Worm (Caenorhabditis elegans) whole organism, late embryonic: ENCODE data around the gene Y66A7A.9.

Experiments
- ceh-22 ChIP-seq: sonication (generic microtip); optimal IDR thresholded peaks from 2 replicates; lab custom pipeline; 2017; ENCODE audit warnings: missing biosample characterization, missing genetic modification characterization
- dve-1 ChIP-seq: sonication (generic microtip); optimal IDR thresholded peaks from 2 replicates; lab custom pipeline; 2017; ENCODE audit warnings: antibody characterized with exemption, mild to moderate bottlenecking, missing genetic modification characterization, missing compliant biosample characterization
- elt-2 ChIP-seq: sonication (generic microtip); optimal IDR thresholded peaks from 2 replicates; lab custom pipeline; 2016; ENCODE audit warnings: missing genetic modification reagents, missing genetic modification characterization, missing compliant biosample characterization
- fkh-10 ChIP-seq: fragments of 150-350 bp; optimal IDR thresholded peaks from 2 replicates; lab custom pipeline; 2014; ENCODE audit warnings: missing biosample characterization, missing genetic modification reagents, missing genetic modification characterization
- lim-6 ChIP-seq: sonication (generic microtip); optimal IDR thresholded peaks from 2 replicates; lab custom pipeline; 2016; ENCODE audit warnings: missing genetic modification characterization, missing compliant biosample characterization
- nfya-1 ChIP-seq: sonication (generic microtip); optimal IDR thresholded peaks from 2 replicates; lab custom pipeline; 2017; ENCODE audit warnings: missing genetic modification characterization, mild to moderate bottlenecking, missing compliant biosample characterization, antibody characterized with exemption, moderate library complexity
- ref-2 ChIP-seq: sonication (generic microtip); optimal IDR thresholded peaks from 2 replicates; lab custom pipeline; 2016; ENCODE audit warnings: missing genetic modification characterization, missing compliant biosample characterization
- rnt-1 ChIP-seq: sonication (generic microtip); optimal IDR thresholded peaks from 2 replicates; lab custom pipeline; 2016; ENCODE audit warnings: missing genetic modification characterization, missing compliant biosample characterization
- unc-86 ChIP-seq: sonication (generic microtip); optimal IDR thresholded peaks from 2 replicates; lab custom pipeline; 2016; ENCODE audit warnings: missing genetic modification characterization, missing compliant biosample characterization
- ztf-16 ChIP-seq: sonication (generic microtip); optimal IDR thresholded peaks from 2 replicates; lab custom pipeline; 2017; ENCODE audit warnings: missing genetic modification characterization, missing compliant biosample characterization

DNA sequence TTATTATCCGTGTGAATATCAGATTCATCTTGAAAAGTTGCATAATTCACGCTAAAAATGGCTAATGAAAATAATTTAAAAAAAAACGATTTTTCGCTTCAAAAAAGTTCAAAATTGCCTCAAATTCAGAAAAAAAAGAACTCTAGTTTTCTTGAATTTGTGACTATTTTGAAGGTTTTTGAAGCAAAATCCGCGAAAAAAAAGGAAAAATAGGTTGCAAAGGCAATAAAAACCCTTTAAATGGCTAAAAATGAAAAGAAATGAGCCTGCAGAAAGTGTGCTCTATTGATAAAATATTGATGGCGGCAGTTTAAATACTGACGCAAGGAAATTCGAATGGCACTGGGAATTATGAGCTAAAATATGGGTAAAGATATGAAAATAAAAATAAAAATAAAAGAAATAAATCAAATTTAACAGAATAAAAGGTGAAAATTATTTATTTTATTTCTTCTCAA lies 31.8 kb downstream of the Y66A7A.9 start, which contains the start of gene Y66D12A.7:
- no peak for TF ChIP-seq unc-86 (tag; lab: Kevin White, UChicago)
- TF ChIP-seq dve-1 = no peak
- TF ChIP-seq lim-6 (tag; lab: Kevin White, UChicago) = no peak
- no peak for TF ChIP-seq fkh-10 (GFP tag; lab: Kevin White, UChicago)
- no peak for TF ChIP-seq rnt-1 (tag; lab: Kevin White, UChicago)
- no peak for TF ChIP-seq ceh-22
- TF ChIP-seq elt-2 (tag; lab: Kevin White, UChicago) = no peak
- no peak for TF ChIP-seq ztf-16 (tag; lab: Kevin White, UChicago)
- TF ChIP-seq nfya-1 = no peak
- TF ChIP-seq ref-2 (tag; lab: Kevin White, UChicago) = no peak
